Worm (Caenorhabditis elegans) whole organism, L4 larva: ENCODE results near the gene srw-140.

Source experiments
- aly-2 ChIP-seq: sonication (generic microtip); optimal IDR thresholded peaks from 2 replicates; lab custom pipeline; 2018; ENCODE audit warnings: missing biosample characterization, missing genetic modification characterization
- nhr-111 ChIP-seq: fragments of 200-800 bp; sonication (Bioruptor generic); optimal IDR thresholded peaks from 2 replicates; lab custom pipeline; 2018; ENCODE audit warnings: mild to moderate bottlenecking, missing genetic modification characterization, missing compliant biosample characterization
- snpc-4 ChIP-seq: fragments of 150-350 bp; optimal IDR thresholded peaks from 2 replicates; lab custom pipeline; 2014; ENCODE audit warnings: missing biosample characterization, missing genetic modification characterization

ce11 chrV:5213674-5214073, 48.1 kb downstream of the srw-140 start:
- TF ChIP-seq nhr-111 (GFP tag; lab: Kevin White, UChicago) (no peak), snpc-4 (tag; lab: Kevin White, UChicago) (no peak), aly-2 (tag; lab: Kevin White, UChicago) (no peak)
